Fruit fly (Drosophila melanogaster) Kc167 (cell line): ENCODE results near the gene I-2.

Experiments
- Myc ChIP-seq: fragments of >200 bp; optimal IDR thresholded peaks from 2 replicates; lab custom pipeline; 2017; ENCODE audit warnings: missing external identifiers
- Sin3A ChIP-seq: fragments of >200 bp; optimal IDR thresholded peaks from 2 replicates; lab custom pipeline; 2018; ENCODE audit warnings: missing external identifiers
- h ChIP-seq: fragments of >200 bp; optimal IDR thresholded peaks from 3 replicates; lab custom pipeline; 2018; ENCODE audit warnings: missing external identifiers
- insv ChIP-seq: fragments of >200 bp; optimal IDR thresholded peaks from 3 replicates; lab custom pipeline; 2018; ENCODE audit warnings: missing external identifiers
- psq ChIP-seq: fragments of >200 bp; optimal IDR thresholded peaks from 2 replicates; lab custom pipeline; 2017; ENCODE audit warnings: missing external identifiers
- ttk ChIP-seq: sonication (Bioruptor generic); optimal IDR thresholded peaks from 2 replicates; lab custom pipeline; 2017; ENCODE audit warnings: missing external identifiers

I-2 gene

dm6 chr3L:9853895-9854470 lies 17.4 kb upstream of the I-2 start:
- TF ChIP-seq ttk (lab: Kevin White, UChicago): no peak
- no peak for TF ChIP-seq insv (lab: Kevin White, UChicago)
- TF ChIP-seq h (lab: Kevin White, UChicago): no peak
- TF ChIP-seq Myc (lab: Kevin White, UChicago): no peak
- no peak for TF ChIP-seq psq (lab: Kevin White, UChicago)
- TF ChIP-seq Sin3A (lab: Kevin White, UChicago): no peak

- TF ChIP-seq ttk (lab: Kevin White, UChicago) (no peak), psq (lab: Kevin White, UChicago) (no peak), Myc (lab: Kevin White, UChicago) (no peak), h (lab: Kevin White, UChicago) (no peak), Sin3A (lab: Kevin White, UChicago) (no peak), insv (lab: Kevin White, UChicago) (no peak)
Measured at dm6 chr3L:9853140-9853746, 16.6 kb upstream of the I-2 start.

- no peak for TF ChIP-seq Myc (lab: Kevin White, UChicago)
- no peak for TF ChIP-seq ttk (lab: Kevin White, UChicago)
- TF ChIP-seq psq (lab: Kevin White, UChicago): no peak
- no peak for TF ChIP-seq Sin3A (lab: Kevin White, UChicago)
- TF ChIP-seq h (lab: Kevin White, UChicago): no peak
- no peak for TF ChIP-seq insv (lab: Kevin White, UChicago)
Measured at dm6 chr3L:9851000-9851671, 14.5 kb upstream of the I-2 start.

dm6 chr3L:9850114-9850513 lies 13.5 kb upstream of the I-2 start:
- TF ChIP-seq ttk (lab: Kevin White, UChicago): no peak
- no peak for TF ChIP-seq Sin3A (lab: Kevin White, UChicago)
- no peak for TF ChIP-seq psq (lab: Kevin White, UChicago)

dm6 chr3L:9848744-9849143 lies 12.1 kb upstream of the I-2 start:
- no peak for TF ChIP-seq h (lab: Kevin White, UChicago)

dm6 chr3L:9847420-9847977 lies 10.9 kb upstream of the I-2 start:
- TF ChIP-seq h (lab: Kevin White, UChicago) (no peak), insv (lab: Kevin White, UChicago) (no peak), Sin3A (lab: Kevin White, UChicago) (no peak), psq (lab: Kevin White, UChicago) (no peak), Myc (lab: Kevin White, UChicago) (no peak), ttk (lab: Kevin White, UChicago) (no peak)

- TF ChIP-seq Sin3A (lab: Kevin White, UChicago): no peak
- no peak for TF ChIP-seq h (lab: Kevin White, UChicago)
- no peak for TF ChIP-seq psq (lab: Kevin White, UChicago)
- TF ChIP-seq ttk (lab: Kevin White, UChicago): no peak
- TF ChIP-seq insv (lab: Kevin White, UChicago): no peak
- TF ChIP-seq Myc (lab: Kevin White, UChicago): no peak
Measured at dm6 chr3L:9846577-9847342, 10.2 kb upstream of the I-2 start.

dm6 chr3L:9845980-9846538 lies 9.5 kb upstream of the I-2 start:
- TF ChIP-seq h (lab: Kevin White, UChicago) (no peak), Myc (lab: Kevin White, UChicago) (no peak), Sin3A (lab: Kevin White, UChicago) (no peak), ttk (lab: Kevin White, UChicago) (no peak), psq (lab: Kevin White, UChicago) (no peak), insv (lab: Kevin White, UChicago) (no peak)

dm6 chr3L:9842043-9842442 lies 5.4 kb upstream of the I-2 start:
- no peak for TF ChIP-seq Sin3A (lab: Kevin White, UChicago)
- no peak for TF ChIP-seq insv (lab: Kevin White, UChicago)
- TF ChIP-seq Myc (lab: Kevin White, UChicago): no peak
- no peak for TF ChIP-seq psq (lab: Kevin White, UChicago)
- no peak for TF ChIP-seq ttk (lab: Kevin White, UChicago)
- no peak for TF ChIP-seq h (lab: Kevin White, UChicago)

- TF ChIP-seq Sin3A (lab: Kevin White, UChicago): no peak
Measured at dm6 chr3L:9840710-9841109, 4.1 kb upstream of the I-2 start.

dm6 chr3L:9838534-9838933 lies 1.9 kb upstream of the I-2 start, which contains the start of gene Cdk8:
TSS of gene Cdk8 (minus strand) at chr3L:9838670.
- no peak for TF ChIP-seq insv (lab: Kevin White, UChicago)
